Fruit fly (Drosophila melanogaster): ENCODE data around the gene Sgs4.

Gene Sgs4

DNA sequence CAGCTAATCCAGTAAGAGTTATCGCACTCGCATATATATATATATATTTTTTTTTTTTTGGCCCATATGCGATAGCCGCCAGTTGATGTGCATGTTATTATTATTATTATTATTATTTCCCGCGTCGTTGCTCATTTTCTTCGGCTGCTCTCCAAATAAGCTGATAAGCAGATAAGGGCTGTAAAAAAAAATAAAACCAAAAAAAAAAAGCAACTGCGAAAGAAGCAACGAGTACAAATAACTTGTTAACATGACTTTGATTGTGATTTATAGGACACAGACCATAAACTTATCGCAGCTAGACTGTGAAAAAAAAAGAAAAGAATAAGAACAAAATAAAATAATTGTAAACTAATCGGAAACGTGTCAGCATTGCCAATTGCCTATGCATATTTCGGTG is 15.9 kb downstream of the Sgs4 start:
- TF ChIP-seq foxo (GFP tag; optimal IDR thresholded peaks at IDR 0.05) (no peak), Sp1 (GFP tag; optimal IDR thresholded peaks at IDR 0.05) (peak; percentile 15)

- TF ChIP-seq foxo (GFP tag; optimal IDR thresholded peaks at IDR 0.05), result peak in 1 of 2 experiments; percentile 35
- TF ChIP-seq br (GFP tag; optimal IDR thresholded peaks at IDR 0.05), result no peak
- TF ChIP-seq rgr (GFP tag; optimal IDR thresholded peaks at IDR 0.05), result no peak
- TF ChIP-seq tai (GFP tag; optimal IDR thresholded peaks at IDR 0.05), result no peak
- peak; percentile 5 for TF ChIP-seq OdsH (GFP tag; optimal IDR thresholded peaks at IDR 0.05)
- no peak for TF ChIP-seq GATAd (GFP tag; optimal IDR thresholded peaks at IDR 0.05)
- no peak for TF ChIP-seq CG9705 (GFP tag; optimal IDR thresholded peaks at IDR 0.05)
- TF ChIP-seq Dfd (GFP tag; optimal IDR thresholded peaks at IDR 0.05), result peak; percentile 87
These were observed 23.7 kb downstream of the Sgs4 start for dm6 chrX:3273557-3273956.

- TF ChIP-seq Vsx2 (GFP tag; optimal IDR thresholded peaks at IDR 0.05; ENCODE audit: partially characterized antibody), result no peak
- peak; percentile 30 for TF ChIP-seq Dfd (GFP tag; optimal IDR thresholded peaks at IDR 0.05)
These were observed 32.1 kb downstream of the Sgs4 start for dm6 chrX:3281958-3282357.

DNA sequence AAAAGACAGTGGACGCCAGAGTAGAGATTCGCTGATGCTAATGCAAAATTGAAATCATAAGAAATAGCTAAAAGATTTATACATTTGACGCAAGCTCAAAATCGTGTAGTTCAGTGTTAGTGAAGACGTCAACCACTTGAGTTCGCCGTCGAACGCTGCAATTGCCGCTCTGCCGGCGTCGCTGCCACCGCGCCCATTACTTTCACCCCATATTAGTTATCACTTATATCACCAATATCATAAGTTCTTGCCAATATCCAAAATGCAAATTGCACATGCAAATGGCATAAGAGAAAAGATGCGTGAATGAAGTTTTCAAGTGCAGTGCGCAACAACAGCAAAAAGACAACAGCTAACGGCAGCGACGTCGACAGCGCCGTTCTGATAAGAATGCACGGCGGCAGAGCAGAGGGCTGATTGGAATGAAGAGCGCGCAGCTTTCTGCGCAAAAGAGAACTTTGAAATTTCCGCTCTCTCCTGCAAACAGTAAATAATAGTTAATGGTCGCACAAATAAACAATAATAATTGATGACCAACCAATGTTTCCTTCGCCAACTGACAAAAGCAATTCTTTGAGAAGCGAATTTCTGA is 38.5 kb downstream of the Sgs4 start:
- TF ChIP-seq CG9705 (GFP tag; optimal IDR thresholded peaks at IDR 0.05) (no peak), woc (GFP tag; optimal IDR thresholded peaks at IDR 0.05) (no peak), CrebA (GFP tag; optimal IDR thresholded peaks at IDR 0.05; ENCODE audit: borderline replicate concordance) (no peak), pan (optimal IDR thresholded peaks at IDR 0.05) (no peak), dl (GFP tag; optimal IDR thresholded peaks at IDR 0.05; ENCODE audit: insufficient read depth in 1 of 2, partially characterized antibody in 2 of 2) (no peak)

dm6 chrX:3288909-3289706 is 39.2 kb downstream of the Sgs4 start:
- peak; percentile 23 for TF ChIP-seq rgr (GFP tag; optimal IDR thresholded peaks at IDR 0.05)
- TF ChIP-seq OdsH (GFP tag; optimal IDR thresholded peaks at IDR 0.05), result peak; percentile 5
- TF ChIP-seq Dfd (GFP tag; optimal IDR thresholded peaks at IDR 0.05), result peak; percentile 97
- TF ChIP-seq Sp1 (GFP tag; optimal IDR thresholded peaks at IDR 0.05), result peak; percentile 7
- TF ChIP-seq sage (GFP tag; optimal IDR thresholded peaks at IDR 0.05), result no peak
- TF ChIP-seq N (GFP tag; optimal IDR thresholded peaks at IDR 0.05), result peak; percentile 44
- TF ChIP-seq Hnf4 (GFP tag; optimal IDR thresholded peaks at IDR 0.05), result no peak
- TF ChIP-seq pan (optimal IDR thresholded peaks at IDR 0.05), result peak; percentile 68
- no peak for TF ChIP-seq Myc (optimal IDR thresholded peaks at IDR 0.05)
- no peak for TF ChIP-seq CG9705 (GFP tag; optimal IDR thresholded peaks at IDR 0.05)
- TF ChIP-seq psq (GFP tag; optimal IDR thresholded peaks at IDR 0.05), result peak; percentile 43
- TF ChIP-seq br (GFP tag; optimal IDR thresholded peaks at IDR 0.05), result peak; percentile 10
- no peak for TF ChIP-seq foxo (GFP tag; optimal IDR thresholded peaks at IDR 0.05)
- TF ChIP-seq h (GFP tag; optimal IDR thresholded peaks at IDR 0.05), result peak; percentile 41
- TF ChIP-seq fru (GFP tag; optimal IDR thresholded peaks at IDR 0.05), result peak; percentile 52

dm6 chrX:3291071-3291660 is 41.3 kb downstream of the Sgs4 start:
- TF ChIP-seq Abd-B (GFP tag; optimal IDR thresholded peaks at IDR 0.05) (no peak), Rel (GFP tag; optimal IDR thresholded peaks at IDR 0.05) (no peak), Rel (tag; optimal IDR thresholded peaks at IDR 0.05) (no peak)

dm6 chrX:3294816-3295466 is 45.1 kb downstream of the Sgs4 start:
- TF ChIP-seq Hr83 (GFP tag; optimal IDR thresholded peaks at IDR 0.05; ENCODE audit: poor library complexity, severe bottlenecking) (peak; percentile 8), Vsx2 (GFP tag; optimal IDR thresholded peaks at IDR 0.05; ENCODE audit: partially characterized antibody) (no peak), Rel (GFP tag; optimal IDR thresholded peaks at IDR 0.05) (peak; percentile 41), Rel (tag; optimal IDR thresholded peaks at IDR 0.05) (peak; percentile 26), tai (GFP tag; optimal IDR thresholded peaks at IDR 0.05) (peak; percentile 86), Jra (GFP tag; optimal IDR thresholded peaks at IDR 0.05) (peak; percentile 85), dsf (GFP tag; optimal IDR thresholded peaks at IDR 0.05; ENCODE audit: borderline replicate concordance) (peak; percentile 48), fru (GFP tag; optimal IDR thresholded peaks at IDR 0.05) (peak; percentile 97), foxo (GFP tag; optimal IDR thresholded peaks at IDR 0.05) (peak; percentile 49 to 96), br (GFP tag; optimal IDR thresholded peaks at IDR 0.05) (peak; percentile 94), ey (GFP tag; optimal IDR thresholded peaks at IDR 0.05) (peak; percentile 97), sv (GFP tag; optimal IDR thresholded peaks at IDR 0.05) (peak; percentile 94), Abd-B (GFP tag; optimal IDR thresholded peaks at IDR 0.05) (no peak), CrebA (GFP tag; optimal IDR thresholded peaks at IDR 0.05; ENCODE audit: borderline replicate concordance) (peak; percentile 77), rgr (GFP tag; optimal IDR thresholded peaks at IDR 0.05) (peak; percentile 95), Hnf4 (GFP tag; optimal IDR thresholded peaks at IDR 0.05) (peak; percentile 94), brk (GFP tag; optimal IDR thresholded peaks at IDR 0.05) (peak; percentile 78), Hr78 (GFP tag; optimal IDR thresholded peaks at IDR 0.05) (no peak), pan (optimal IDR thresholded peaks at IDR 0.05) (no peak), N (GFP tag; optimal IDR thresholded peaks at IDR 0.05) (no peak), psq (GFP tag; optimal IDR thresholded peaks at IDR 0.05) (peak; percentile 85), Sp1 (GFP tag; optimal IDR thresholded peaks at IDR 0.05) (peak; percentile 85), dl (GFP tag; optimal IDR thresholded peaks at IDR 0.05; ENCODE audit: insufficient read depth in 1 of 2, partially characterized antibody in 2 of 2) (no peak)
